Worm (Caenorhabditis elegans) whole organism, young adult: Measurements from ENCODE around the gene tag-65.

Experiments used
- B0336.3 ChIP-seq: fragments of 200-800 bp; sonication (Bioruptor generic); IDR thresholded peaks from 2 replicates; pipeline ENCODE4 v1.3.6; 2022; ENCODE audit warnings: missing genetic modification characterization, missing compliant biosample characterization
- F10E7.11 ChIP-seq: sonication (generic microtip); optimal IDR thresholded peaks from 2 replicates; lab custom pipeline; 2017; ENCODE audit warnings: mild to moderate bottlenecking, missing genetic modification characterization, moderate library complexity, missing compliant biosample characterization
- F33H1.4 ChIP-seq: fragments of 200-800 bp; sonication (Bioruptor generic); IDR thresholded peaks from 2 replicates; pipeline ENCODE4 v1.3.6; 2022; ENCODE audit warnings: missing genetic modification reagents, missing genetic modification characterization, missing compliant biosample characterization
- F49E8.2 ChIP-seq: sonication (generic microtip); optimal IDR thresholded peaks from 3 replicates; lab custom pipeline; 2017; ENCODE audit warnings: missing genetic modification characterization, mild to moderate bottlenecking, missing compliant biosample characterization, antibody characterized with exemption, moderate library complexity; ENCODE audit not compliant: insufficient read depth
- F55B11.4 ChIP-seq: sonication (generic microtip); optimal IDR thresholded peaks from 2 replicates; lab custom pipeline; 2016; ENCODE audit warnings: missing compliant biosample characterization, missing genetic modification characterization, borderline replicate concordance; ENCODE audit not compliant: insufficient read depth
- T07F8.4 ChIP-seq: sonication (generic microtip); optimal IDR thresholded peaks from 2 replicates; lab custom pipeline; 2016; ENCODE audit warnings: mild to moderate bottlenecking, missing genetic modification characterization, moderate library complexity, missing compliant biosample characterization
- Y56A3A.18 ChIP-seq: fragments of 200-800 bp; sonication (Bioruptor generic); IDR thresholded peaks from 2 replicates; pipeline ENCODE4 v1.3.6; 2022; ENCODE audit warnings: missing genetic modification reagents, missing genetic modification characterization, missing compliant biosample characterization
- Y67H2A.10 ChIP-seq: fragments of 200-800 bp; sonication (Bioruptor generic); conservative IDR thresholded peaks from 2 replicates; pipeline ENCODE4 v1.3.6; 2022; ENCODE audit warnings: missing genetic modification reagents, missing genetic modification characterization, missing compliant biosample characterization
- Y79H2A.3 ChIP-seq: fragments of 200-800 bp; sonication (Bioruptor generic); conservative IDR thresholded peaks from 2 replicates; pipeline ENCODE4 v1.3.6; 2022; ENCODE audit warnings: missing genetic modification reagents, missing genetic modification characterization, missing compliant biosample characterization
- ZK185.1 ChIP-seq: sonication (generic microtip); optimal IDR thresholded peaks from 2 replicates; lab custom pipeline; 2016; ENCODE audit warnings: mild to moderate bottlenecking, missing genetic modification characterization, missing compliant biosample characterization; ENCODE audit not compliant: poor library complexity, severe bottlenecking
- aptf-2 ChIP-seq: fragments of 200-800 bp; sonication (Bioruptor generic); conservative IDR thresholded peaks from 2 replicates; pipeline ENCODE4 v1.3.6; 2022; ENCODE audit warnings: missing genetic modification reagents, missing genetic modification characterization, missing compliant biosample characterization
- aptf-3 ChIP-seq: fragments of 200-800 bp; sonication (Bioruptor generic); IDR thresholded peaks from 2 replicates; pipeline ENCODE4 v1.3.6; 2022; ENCODE audit warnings: missing genetic modification characterization, missing compliant biosample characterization
- attf-6 ChIP-seq: fragments of 200-800 bp; sonication (Bioruptor generic); IDR thresholded peaks from 2 replicates; pipeline ENCODE4 v1.3.6; 2022; ENCODE audit warnings: missing genetic modification reagents, missing genetic modification characterization, missing compliant biosample characterization
- ceh-27 ChIP-seq: fragments of 200-800 bp; sonication (Bioruptor generic); optimal IDR thresholded peaks from 2 replicates; lab custom pipeline; 2018; ENCODE audit warnings: mild to moderate bottlenecking, missing genetic modification characterization, moderate library complexity, missing compliant biosample characterization
- ceh-79 ChIP-seq: sonication (generic microtip); optimal IDR thresholded peaks from 2 replicates; lab custom pipeline; 2017; ENCODE audit warnings: mild to moderate bottlenecking, missing genetic modification characterization, missing compliant biosample characterization
- ceh-91 ChIP-seq: fragments of 200-800 bp; sonication (Bioruptor generic); IDR thresholded peaks from 2 replicates; pipeline ENCODE4 v1.3.6; 2022; ENCODE audit warnings: missing genetic modification reagents, missing genetic modification characterization, missing compliant biosample characterization
- dpff-1 ChIP-seq: sonication (generic microtip); optimal IDR thresholded peaks from 2 replicates; lab custom pipeline; 2017; ENCODE audit warnings: mild to moderate bottlenecking, missing genetic modification characterization, missing compliant biosample characterization
- efl-1 ChIP-seq: fragments of 150-350 bp; optimal IDR thresholded peaks from 2 replicates; lab custom pipeline; 2014; ENCODE audit warnings: missing biosample characterization, missing genetic modification reagents, missing genetic modification characterization
- egl-18 ChIP-seq: fragments of 200-800 bp; sonication (Bioruptor generic); IDR thresholded peaks from 2 replicates; pipeline ENCODE4 v1.3.6; 2022; ENCODE audit warnings: missing genetic modification reagents, missing genetic modification characterization, missing compliant biosample characterization
- egrh-3 ChIP-seq: fragments of 200-800 bp; sonication (Bioruptor generic); IDR thresholded peaks from 2 replicates; pipeline ENCODE4 v1.3.6; 2022; ENCODE audit warnings: missing genetic modification reagents, missing genetic modification characterization, missing compliant biosample characterization
- fkh-3 ChIP-seq: sonication (generic microtip); optimal IDR thresholded peaks from 2 replicates; lab custom pipeline; 2016; ENCODE audit warnings: mild to moderate bottlenecking, missing genetic modification characterization, missing compliant biosample characterization
- hlh-12 ChIP-seq: sonication (generic microtip); optimal IDR thresholded peaks from 2 replicates; lab custom pipeline; 2016; ENCODE audit warnings: missing genetic modification characterization, missing compliant biosample characterization
- hlh-26 ChIP-seq: fragments of 200-800 bp; sonication (Bioruptor generic); conservative IDR thresholded peaks from 2 replicates; pipeline ENCODE4 v1.3.6; 2022; ENCODE audit warnings: missing genetic modification reagents, missing genetic modification characterization, missing compliant biosample characterization
- hmg-20 ChIP-seq: fragments of 200-800 bp; sonication (Bioruptor generic); IDR thresholded peaks from 2 replicates; pipeline ENCODE4 v1.3.6; 2022; ENCODE audit warnings: missing genetic modification reagents, missing genetic modification characterization, missing compliant biosample characterization
- hsf-1 ChIP-seq: fragments of 200-800 bp; sonication (Bioruptor generic); IDR thresholded peaks from 2 replicates; pipeline ENCODE4 v1.3.6; 2022; ENCODE audit warnings: missing genetic modification reagents, missing genetic modification characterization, missing compliant biosample characterization
- lag-1 ChIP-seq: fragments of 200-800 bp; sonication (Bioruptor generic); IDR thresholded peaks from 2 replicates; pipeline ENCODE4 v1.3.6; 2022; ENCODE audit warnings: missing genetic modification reagents, missing genetic modification characterization, missing compliant biosample characterization
- let-526 ChIP-seq: fragments of 200-800 bp; sonication (Bioruptor generic); IDR thresholded peaks from 2 replicates; pipeline ENCODE4 v1.3.6; 2022; ENCODE audit warnings: missing genetic modification reagents, missing genetic modification characterization, missing compliant biosample characterization
- lin-26 ChIP-seq: fragments of 200-800 bp; sonication (Bioruptor generic); IDR thresholded peaks from 2 replicates; pipeline ENCODE4 v1.3.6; 2022; ENCODE audit warnings: missing genetic modification reagents, missing genetic modification characterization, missing compliant biosample characterization
- lin-35 ChIP-seq, 3 experiments: fragments of 150-350 bp in 2 of 3; sonication (generic microtip) in 1 of 3; optimal IDR thresholded peaks; 2 replicates each; lab custom pipeline; 2014 to 2018; ENCODE audit warnings: missing biosample characterization in 3 of 3, missing genetic modification characterization in 3 of 3, missing genetic modification reagents in 3 of 3
- lin-40 ChIP-seq: sonication (generic microtip); optimal IDR thresholded peaks from 2 replicates; lab custom pipeline; 2016; ENCODE audit warnings: missing genetic modification characterization, mild to moderate bottlenecking, missing compliant biosample characterization, missing genotype, missing genetic modification reagents
- madf-3 ChIP-seq: fragments of 200-800 bp; sonication (Bioruptor generic); IDR thresholded peaks from 2 replicates; pipeline ENCODE4 v1.3.6; 2022; ENCODE audit warnings: missing genetic modification reagents, missing genetic modification characterization, missing compliant biosample characterization
- madf-6 ChIP-seq: fragments of 200-800 bp; sonication (Bioruptor generic); IDR thresholded peaks from 2 replicates; pipeline ENCODE4 v1.3.6; 2022; ENCODE audit warnings: missing genetic modification reagents, missing genetic modification characterization, missing compliant biosample characterization
- mel-28 ChIP-seq: sonication (generic microtip); optimal IDR thresholded peaks from 2 replicates; lab custom pipeline; 2016; ENCODE audit warnings: borderline replicate concordance, mild to moderate bottlenecking, missing genetic modification characterization, missing compliant biosample characterization
- mes-4 ChIP-seq: sonication (generic microtip); optimal IDR thresholded peaks from 2 replicates; lab custom pipeline; 2016; ENCODE audit warnings: missing genotype, missing genetic modification characterization, missing compliant biosample characterization
- mxl-1 ChIP-seq: sonication (generic microtip); optimal IDR thresholded peaks from 2 replicates; lab custom pipeline; 2016; ENCODE audit warnings: missing genetic modification characterization, missing compliant biosample characterization
- nfya-1 ChIP-seq: sonication (generic microtip); optimal IDR thresholded peaks from 2 replicates; lab custom pipeline; 2017; ENCODE audit warnings: antibody characterized with exemption, missing compliant biosample characterization, missing genetic modification characterization, borderline replicate concordance; ENCODE audit not compliant: insufficient read depth
- nfyb-1 ChIP-seq: fragments of 200-800 bp; sonication (Bioruptor generic); IDR thresholded peaks from 2 replicates; pipeline ENCODE4 v1.3.6; 2022; ENCODE audit warnings: missing genetic modification reagents, missing genetic modification characterization, missing compliant biosample characterization
- nhr-120 ChIP-seq: fragments of 200-800 bp; sonication (Bioruptor generic); IDR thresholded peaks from 2 replicates; pipeline ENCODE4 v1.3.6; 2022; ENCODE audit warnings: missing genetic modification characterization, missing compliant biosample characterization
- pbrm-1 ChIP-seq: fragments of 200-800 bp; sonication (Bioruptor generic); IDR thresholded peaks from 2 replicates; pipeline ENCODE4 v1.3.6; 2022; ENCODE audit warnings: missing genetic modification reagents, missing genetic modification characterization, missing compliant biosample characterization
- pha-4 ChIP-seq: fragments of 150-350 bp; sonication (generic microtip); optimal IDR thresholded peaks from 2 replicates; lab custom pipeline; 2014; ENCODE audit warnings: missing biosample characterization, missing genetic modification reagents, missing genetic modification characterization
- rcor-1 ChIP-seq: fragments of 200-800 bp; sonication (Bioruptor generic); IDR thresholded peaks from 2 replicates; pipeline ENCODE4 v1.3.6; 2022; ENCODE audit warnings: missing genetic modification reagents, missing genetic modification characterization, missing compliant biosample characterization
- sea-2 ChIP-seq: fragments of 200-800 bp; sonication (Bioruptor generic); IDR thresholded peaks from 2 replicates; pipeline ENCODE4 v1.3.6; 2022; ENCODE audit warnings: missing genetic modification characterization, missing compliant biosample characterization
- snpc-1.3 ChIP-seq: sonication (generic microtip); optimal IDR thresholded peaks from 2 replicates; lab custom pipeline; 2017; ENCODE audit warnings: missing genetic modification characterization, mild to moderate bottlenecking, missing compliant biosample characterization, antibody characterized with exemption, moderate library complexity, missing genotype, missing genetic modification reagents; ENCODE audit not compliant: insufficient read depth
- tbp1 ChIP-seq: fragments of 200-800 bp; sonication (Bioruptor generic); optimal IDR thresholded peaks from 2 replicates; lab custom pipeline; 2018; ENCODE audit warnings: mild to moderate bottlenecking, missing genetic modification characterization, missing compliant biosample characterization
- tbx-9 ChIP-seq: sonication (generic microtip); optimal IDR thresholded peaks from 2 replicates; lab custom pipeline; 2016; ENCODE audit warnings: borderline replicate concordance, missing genetic modification characterization, inconsistent platforms, missing compliant biosample characterization
- xnd-1 ChIP-seq: sonication (generic microtip); optimal IDR thresholded peaks from 2 replicates; lab custom pipeline; 2016; ENCODE audit warnings: missing genotype, missing genetic modification reagents, missing genetic modification characterization, missing compliant biosample characterization
- zfh-2 ChIP-seq: fragments of 200-800 bp; sonication (Bioruptor generic); conservative IDR thresholded peaks from 2 replicates; pipeline ENCODE4 v1.3.6; 2022; ENCODE audit warnings: missing genetic modification reagents, missing genetic modification characterization, missing compliant biosample characterization
- ztf-18 ChIP-seq: sonication (generic microtip); optimal IDR thresholded peaks from 2 replicates; lab custom pipeline; 2016; ENCODE audit warnings: missing genotype, mild to moderate bottlenecking, missing genetic modification characterization, missing compliant biosample characterization
- ztf-6 ChIP-seq: fragments of 200-800 bp; sonication (Bioruptor generic); IDR thresholded peaks from 2 replicates; pipeline ENCODE4 v1.3.6; 2022; ENCODE audit warnings: missing genetic modification reagents, missing genetic modification characterization, missing compliant biosample characterization

tag-65 gene

DNA sequence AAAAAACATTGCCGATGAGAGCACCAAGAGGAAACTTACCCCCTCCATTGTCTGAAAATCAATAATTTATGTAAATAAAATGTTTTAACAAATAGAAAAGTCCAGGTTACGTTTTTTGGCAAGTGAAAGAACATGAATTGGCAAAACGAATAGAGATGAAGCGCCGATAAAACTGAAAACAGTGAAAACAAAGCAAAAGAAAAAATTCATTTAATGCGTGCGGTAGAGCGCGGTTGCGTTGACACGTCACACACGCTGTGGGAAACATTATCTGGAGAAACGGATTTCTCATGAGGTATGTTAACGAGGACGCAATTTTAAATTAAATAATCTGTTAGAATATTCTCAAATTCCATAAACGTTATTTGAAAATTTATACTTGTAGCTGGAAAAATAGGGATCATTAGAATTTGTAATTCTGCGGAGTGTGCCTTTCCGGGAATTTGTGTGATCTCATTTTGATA, 36.9 kb upstream of the tag-65 start, which contains the start of gene zipt-9 (continued):
- TF ChIP-seq F10E7.11 (tag; lab: Kevin White, UChicago) (no peak), lag-1 (GFP tag; lab: Robert Waterston, UW) (no peak), zfh-2 (GFP tag; lab: Robert Waterston, UW) (no peak), ztf-6 (GFP tag; lab: Robert Waterston, UW) (no peak), nfyb-1 (GFP tag; lab: Robert Waterston, UW) (no peak), T07F8.4 (tag; lab: Kevin White, UChicago) (no peak), Y56A3A.18 (GFP tag; lab: Robert Waterston, UW) (no peak), lin-26 (GFP tag; lab: Robert Waterston, UW) (no peak), B0336.3 (GFP tag; lab: Robert Waterston, UW) (no peak), hsf-1 (GFP tag; lab: Robert Waterston, UW) (no peak), hlh-26 (GFP tag; lab: Robert Waterston, UW) (no peak), ceh-91 (peak; percentile 54), dpff-1 (tag; lab: Kevin White, UChicago) (no peak), pbrm-1 (GFP tag; lab: Robert Waterston, UW) (peak; percentile 60; the same call in 1 of the 2 replicates), rcor-1 (GFP tag; lab: Robert Waterston, UW) (0 out of 2 replicates have a peak, but pooled peaks have one; percentile 16), madf-3 (GFP tag; lab: Robert Waterston, UW) (no peak), aptf-2 (GFP tag; lab: Robert Waterston, UW) (0 out of 2 replicates have a peak, but pooled peaks have one; percentile 14), nfya-1 (tag; lab: Kevin White, UChicago) (no peak), F33H1.4 (peak; percentile 15; the same call in 1 of the 2 replicates), mel-28 (tag; lab: Kevin White, UChicago) (no peak), hlh-12 (tag; lab: Kevin White, UChicago) (no peak), ceh-79 (tag; lab: Kevin White, UChicago) (no peak), F49E8.2 (tag; lab: Kevin White, UChicago) (peak; percentile 22), tbx-9 (tag; lab: Kevin White, UChicago) (no peak), ztf-18 (tag; lab: Kevin White, UChicago) (peak; percentile 68), ZK185.1 (peak; percentile 84), F55B11.4 (no peak), sea-2 (GFP tag; lab: Robert Waterston, UW) (no peak), lin-40 (tag; lab: Kevin White, UChicago) (no peak), egrh-3 (GFP tag; lab: Robert Waterston, UW) (no peak), mes-4 (no peak), Y67H2A.10 (GFP tag; lab: Robert Waterston, UW) (no peak), egl-18 (GFP tag; lab: Robert Waterston, UW) (no peak), mxl-1 (tag; lab: Kevin White, UChicago) (no peak), ceh-27 (peak; percentile 80), snpc-1.3 (tag; lab: Kevin White, UChicago) (no peak), pha-4 (tag; lab: Kevin White, UChicago) (no peak), lin-35 (GFP tag; optimal IDR thresholded peaks at IDR 0.05; lab: Kevin White, UChicago) (no peak), fkh-3 (tag; lab: Kevin White, UChicago) (no peak), xnd-1 (tag; lab: Kevin White, UChicago) (no peak), attf-6 (GFP tag; lab: Robert Waterston, UW) (no peak), aptf-3 (no peak), Y79H2A.3 (GFP tag; lab: Robert Waterston, UW) (no peak), hmg-20 (GFP tag; lab: Robert Waterston, UW) (no peak), nhr-120 (GFP tag; lab: Robert Waterston, UW) (no peak), tbp1 (GFP tag; lab: Kevin White, UChicago) (peak; percentile 36), let-526 (GFP tag; lab: Robert Waterston, UW) (no peak), madf-6 (GFP tag; lab: Robert Waterston, UW) (no peak; the same call in 1 of the 2 replicates), efl-1 (GFP tag; lab: Kevin White, UChicago) (peak; percentile 27)
